Fruit fly (Drosophila melanogaster) whole organism, embryonic: ENCODE measurements around the gene Patr-1.

Source experiments
- Awh ChIP-seq: fragments of 200-800 bp; sonication (Bioruptor generic); IDR thresholded peaks from 2 replicates; pipeline ENCODE4, ENCODE4 v1.3.6; 2022; ENCODE audit warnings: missing biosample characterization, missing genetic modification characterization
- B-H2 ChIP-seq: fragments of 200-800 bp; sonication (Bioruptor generic); optimal IDR thresholded peaks from 2 replicates; lab custom pipeline; 2018; ENCODE audit warnings: missing biosample characterization, mild to moderate bottlenecking, missing genetic modification characterization
- CG10462 ChIP-seq: fragments of 200-800 bp; sonication (Bioruptor generic); optimal IDR thresholded peaks from 2 replicates; lab custom pipeline; 2016; ENCODE audit warnings: missing biosample characterization, missing genetic modification characterization
- CG11247 ChIP-seq: fragments of 200-800 bp; sonication (Bioruptor generic); IDR thresholded peaks from 2 replicates; pipeline ENCODE4 v1.3.6; 2022; ENCODE audit warnings: missing biosample characterization, missing genetic modification characterization
- CG11696 ChIP-seq: fragments of 200-800 bp; sonication (Bioruptor generic); IDR thresholded peaks from 2 replicates; pipeline ENCODE4 v1.3.6; 2022; ENCODE audit warnings: missing biosample characterization, missing genetic modification characterization
- CG12769 ChIP-seq: fragments of 200-800 bp; sonication (Bioruptor generic); optimal IDR thresholded peaks from 2 replicates; lab custom pipeline; 2019; ENCODE audit warnings: missing biosample characterization, mild to moderate bottlenecking, missing genetic modification characterization, moderate library complexity
- CG1529 ChIP-seq: fragments of 200-800 bp; sonication (Bioruptor generic); optimal IDR thresholded peaks from 3 replicates; lab custom pipeline; 2018; ENCODE audit warnings: missing biosample characterization, missing genetic modification characterization
- CG15479 ChIP-seq: fragments of 200-800 bp; sonication (Bioruptor generic); optimal IDR thresholded peaks from 3 replicates; lab custom pipeline; 2019; ENCODE audit warnings: missing biosample characterization, mild to moderate bottlenecking, missing genetic modification characterization, moderate library complexity
- CG2199 ChIP-seq: fragments of 200-800 bp; sonication (Bioruptor generic); IDR thresholded peaks from 3 replicates; pipeline ENCODE4 v1.3.6; 2022; ENCODE audit warnings: missing biosample characterization, missing genetic modification characterization
- CG32767 ChIP-seq: fragments of 200-800 bp; sonication (Bioruptor generic); IDR thresholded peaks from 2 replicates; pipeline ENCODE4 v1.3.6; 2022; ENCODE audit warnings: missing biosample characterization, missing genetic modification characterization
- CG6175 ChIP-seq: fragments of 200-800 bp; sonication (Bioruptor generic); IDR thresholded peaks from 3 replicates; pipeline ENCODE4 v1.3.6; 2022; ENCODE audit warnings: missing biosample characterization, missing genetic modification characterization
- CG6689 ChIP-seq: fragments of 200-800 bp; sonication (Bioruptor generic); IDR thresholded peaks from 2 replicates; pipeline ENCODE4 v1.3.6; 2022; ENCODE audit warnings: missing biosample characterization, missing genetic modification characterization
- CG6854 ChIP-seq: fragments of 200-800 bp; sonication (Bioruptor generic); optimal IDR thresholded peaks from 3 replicates; lab custom pipeline; 2017; ENCODE audit warnings: missing biosample characterization, mild to moderate bottlenecking, missing genetic modification characterization
- CG8281 ChIP-seq: fragments of 200-800 bp; sonication (Bioruptor generic); optimal IDR thresholded peaks from 2 replicates; lab custom pipeline; 2018; ENCODE audit warnings: missing biosample characterization, mild to moderate bottlenecking, missing genetic modification characterization, moderate library complexity
- CG8478 ChIP-seq: fragments of >200 bp; optimal IDR thresholded peaks from 2 replicates; lab custom pipeline; 2018
- CG9876 ChIP-seq: fragments of 200-800 bp; sonication (Bioruptor generic); optimal IDR thresholded peaks from 2 replicates; lab custom pipeline; 2016; ENCODE audit warnings: missing biosample characterization, missing genetic modification characterization
- CkIIα-i1 ChIP-seq: fragments of 200-800 bp; sonication (Bioruptor generic); IDR thresholded peaks from 2 replicates; pipeline ENCODE4 v1.3.6; 2022; ENCODE audit warnings: missing biosample characterization, missing genetic modification characterization
- Dip3 ChIP-seq: fragments of 200-800 bp; sonication (Bioruptor generic); optimal IDR thresholded peaks from 3 replicates; lab custom pipeline; 2016; ENCODE audit warnings: missing biosample characterization, missing genetic modification characterization
- Drgx ChIP-seq: fragments of 200-800 bp; sonication (Bioruptor generic); IDR thresholded peaks from 2 replicates; pipeline ENCODE4 v1.3.6; 2022; ENCODE audit warnings: missing biosample characterization, missing genetic modification characterization
- GATAe ChIP-seq: fragments of 200-800 bp; sonication (Bioruptor generic); conservative IDR thresholded peaks from 2 replicates; pipeline ENCODE4 v1.3.6; 2022; ENCODE audit warnings: missing biosample characterization, missing genetic modification characterization
- HmgD ChIP-seq: fragments of 200-800 bp; sonication (Bioruptor generic); optimal IDR thresholded peaks from 3 replicates; lab custom pipeline; 2016; ENCODE audit warnings: missing biosample characterization, missing genetic modification characterization
- Pdp1 ChIP-seq, 2 experiments: fragments of 200-800 bp; sonication (Bioruptor generic); optimal IDR thresholded peaks; 3 replicates each; lab custom pipeline; 2016; ENCODE audit warnings: missing biosample characterization in 2 of 2, missing genetic modification characterization in 2 of 2, mild to moderate bottlenecking in 1 of 2, moderate library complexity in 1 of 2
- Rfx ChIP-seq: fragments of 200-800 bp; sonication (Bioruptor generic); IDR thresholded peaks from 2 replicates; pipeline ENCODE4 v1.3.6; 2022; ENCODE audit warnings: missing biosample characterization, missing genetic modification characterization
- Sry-δ ChIP-seq: fragments of 200-800 bp; sonication (Bioruptor generic); optimal IDR thresholded peaks from 2 replicates; lab custom pipeline; 2016; ENCODE audit warnings: missing biosample characterization, missing genetic modification characterization
- Stat92E ChIP-seq, 3 experiments: fragments of >200 bp in 2 of 3; fragments of 200-800 bp in 1 of 3; sonication (Bioruptor generic) in 1 of 3; optimal IDR thresholded peaks; 2 replicates each; lab custom pipeline; 2017 to 2019; ENCODE audit warnings: missing biosample characterization in 3 of 3, missing genetic modification characterization in 3 of 3, mild to moderate bottlenecking in 1 of 3, moderate library complexity in 1 of 3
- chinmo ChIP-seq: fragments of 200-800 bp; sonication (Bioruptor generic); IDR thresholded peaks from 4 replicates; pipeline ENCODE4 v1.3.6; 2022; ENCODE audit warnings: missing biosample characterization, missing genetic modification characterization; ENCODE audit not compliant: partially characterized antibody
- corto ChIP-seq: fragments of 200-800 bp; sonication (Bioruptor generic); optimal IDR thresholded peaks from 2 replicates; lab custom pipeline; 2016; ENCODE audit warnings: missing biosample characterization, mild to moderate bottlenecking, missing genetic modification characterization, moderate library complexity
- crol ChIP-seq: fragments of 200-800 bp; sonication (Bioruptor generic); IDR thresholded peaks from 2 replicates; pipeline ENCODE4 v1.3.6; 2022; ENCODE audit warnings: missing biosample characterization, missing genetic modification characterization
- cwo ChIP-seq: fragments of 200-800 bp; sonication (Bioruptor generic); optimal IDR thresholded peaks from 3 replicates; lab custom pipeline; 2017; ENCODE audit warnings: missing biosample characterization, missing genetic modification characterization, mild to moderate bottlenecking, moderate library complexity, missing genetic modification reagents
- dmrt99B ChIP-seq: fragments of 200-800 bp; sonication (Bioruptor generic); optimal IDR thresholded peaks from 2 replicates; lab custom pipeline; 2018; ENCODE audit warnings: missing biosample characterization, mild to moderate bottlenecking, missing genetic modification characterization, moderate library complexity
- en ChIP-seq: fragments of 200-800 bp; sonication (Bioruptor generic); optimal IDR thresholded peaks from 2 replicates; lab custom pipeline; 2016; ENCODE audit warnings: missing biosample characterization, missing genetic modification characterization
- exex ChIP-seq: fragments of 200-800 bp; sonication (Bioruptor generic); optimal IDR thresholded peaks from 4 replicates; lab custom pipeline; 2018; ENCODE audit warnings: missing biosample characterization, mild to moderate bottlenecking, missing genetic modification characterization, moderate library complexity
- fd3F ChIP-seq: fragments of 200-800 bp; sonication (Bioruptor generic); optimal IDR thresholded peaks from 2 replicates; lab custom pipeline; 2018; ENCODE audit warnings: missing biosample characterization, mild to moderate bottlenecking, missing genetic modification characterization, moderate library complexity
- grn ChIP-seq: fragments of 200-800 bp; sonication (Bioruptor generic); optimal IDR thresholded peaks from 3 replicates; lab custom pipeline; 2017; ENCODE audit warnings: missing biosample characterization, missing genetic modification characterization
- gsb ChIP-seq: fragments of 200-800 bp; sonication (Bioruptor generic); IDR thresholded peaks from 2 replicates; pipeline ENCODE4 v1.3.6; 2022; ENCODE audit warnings: missing biosample characterization, missing genetic modification characterization
- hth ChIP-seq: fragments of >200 bp; optimal IDR thresholded peaks from 2 replicates; lab custom pipeline; 2017; ENCODE audit warnings: inconsistent platforms
- ken ChIP-seq: fragments of 200-800 bp; sonication (Bioruptor generic); IDR thresholded peaks from 3 replicates; pipeline ENCODE4 v1.3.6; 2022; ENCODE audit warnings: missing biosample characterization, missing genetic modification characterization
- kni ChIP-seq: fragments of 200-800 bp; sonication (Bioruptor generic); optimal IDR thresholded peaks from 3 replicates; lab custom pipeline; 2017; ENCODE audit warnings: mild to moderate bottlenecking, missing biosample characterization, missing genetic modification reagents, missing genetic modification characterization
- lbe ChIP-seq: fragments of 200-800 bp; sonication (Bioruptor generic); optimal IDR thresholded peaks from 2 replicates; lab custom pipeline; 2016; ENCODE audit warnings: missing biosample characterization, mild to moderate bottlenecking, missing genetic modification characterization
- mirr ChIP-seq: fragments of 200-800 bp; sonication (Bioruptor generic); optimal IDR thresholded peaks from 3 replicates; lab custom pipeline; 2018; ENCODE audit warnings: missing biosample characterization, mild to moderate bottlenecking, missing genetic modification characterization
- odd ChIP-seq: fragments of 200-800 bp; sonication (Bioruptor generic); optimal IDR thresholded peaks from 2 replicates; lab custom pipeline; 2017; ENCODE audit warnings: missing biosample characterization, mild to moderate bottlenecking, missing genetic modification characterization
- sens ChIP-seq: fragments of 200-800 bp; sonication (Bioruptor generic); peaks from one replicate; lab custom pipeline; 2016; ENCODE audit warnings: missing biosample characterization, missing genetic modification characterization
- sug ChIP-seq: fragments of 200-800 bp; optimal IDR thresholded peaks from 2 replicates; lab custom pipeline; 2019; ENCODE audit warnings: missing biosample characterization, mild to moderate bottlenecking, missing genetic modification characterization, moderate library complexity
- tin ChIP-seq: fragments of 200-800 bp; sonication (Bioruptor generic); optimal IDR thresholded peaks from 3 replicates; lab custom pipeline; 2016; ENCODE audit warnings: missing biosample characterization, missing genetic modification characterization
- tll ChIP-seq, 2 experiments: fragments of 200-800 bp in 1 of 2; fragments of >200 bp in 1 of 2; sonication (Bioruptor generic) in 1 of 2; optimal IDR thresholded peaks; 2 replicates each; lab custom pipeline; 2017 to 2019; ENCODE audit warnings: missing biosample characterization in 2 of 2, missing genetic modification characterization in 2 of 2, mild to moderate bottlenecking in 1 of 2, moderate library complexity in 1 of 2
- ttk ChIP-seq: fragments of 200-800 bp; sonication (Bioruptor generic); IDR thresholded peaks from 2 replicates; pipeline ENCODE4 v2.1.2; 2022; ENCODE audit warnings: missing biosample characterization, missing genetic modification characterization
- z ChIP-seq: fragments of 200-800 bp; sonication (Bioruptor generic); IDR thresholded peaks from 3 replicates; pipeline ENCODE4 v1.3.6; 2022; ENCODE audit warnings: missing biosample characterization, missing genetic modification characterization
- zen ChIP-seq: fragments of 200-800 bp; sonication (Bioruptor generic); optimal IDR thresholded peaks from 3 replicates; lab custom pipeline; 2018; ENCODE audit warnings: missing biosample characterization, mild to moderate bottlenecking, missing genetic modification characterization, moderate library complexity

Gene Patr-1

DNA sequence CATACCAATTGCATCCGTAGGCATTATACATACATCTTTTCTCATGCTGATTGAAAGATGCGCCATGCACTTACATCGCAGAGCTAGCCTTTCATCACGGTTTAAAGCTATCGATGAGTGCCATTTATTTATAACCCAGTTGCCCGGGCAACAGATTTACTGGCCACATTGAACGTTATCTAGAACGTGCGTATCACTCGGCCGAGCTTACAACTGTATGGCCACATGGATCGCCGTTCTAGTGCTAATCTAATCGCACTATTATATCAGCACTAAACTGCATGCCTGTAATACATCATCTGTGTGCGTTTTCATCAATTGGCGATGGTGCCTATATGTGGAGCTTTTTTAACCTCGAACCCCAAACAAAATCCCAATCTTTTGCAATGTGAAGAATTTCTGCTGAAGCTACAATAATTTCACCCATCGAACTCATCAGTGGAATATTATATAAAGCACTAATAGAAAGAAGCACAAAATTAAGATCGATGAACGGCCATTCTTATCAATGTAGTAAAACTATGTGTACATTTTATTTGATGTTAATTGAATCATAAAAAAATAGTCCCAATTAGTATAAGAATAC lies 17.5 kb downstream of the Patr-1 start (continued):
- TF ChIP-seq GATAe (GFP tag; lab: Robert Waterston, UW) (peak; percentile 71), Sry-δ (GFP tag; lab: Kevin White, UChicago) (no peak), Pdp1 (GFP tag; optimal IDR thresholded peaks at IDR 0.05; lab: Kevin White, UChicago) (peak in 1 of 2 experiments; percentile 58), dmrt99B (tag; lab: Kevin White, UChicago) (no peak), sens (GFP tag; lab: Kevin White, UChicago) (no peak), gsb (GFP tag; lab: Robert Waterston, UW) (no peak), tin (no peak), Awh (GFP tag; lab: Robert Waterston, UW) (no peak), CG6175 (GFP tag; lab: Robert Waterston, UW) (no peak), mirr (GFP tag; lab: Kevin White, UChicago) (peak; percentile 31), cwo (GFP tag; lab: Kevin White, UChicago) (peak; percentile 45), z (no peak), grn (peak; percentile 15), exex (tag; lab: Kevin White, UChicago) (peak; percentile 49), sug (tag; lab: Kevin White, UChicago) (peak; percentile 65), HmgD (GFP tag; lab: Kevin White, UChicago) (no peak)
- TF ChIP-seq, all 482 proteins: peak for 9

dm6 chr3R:17061736-17062371 lies 18.5 kb downstream of the Patr-1 start:
- TF ChIP-seq tll (GFP tag; optimal IDR thresholded peaks at IDR 0.05; lab: Kevin White, UChicago) (peak in 1 of 2 experiments; percentile 6), crol (GFP tag; lab: Robert Waterston, UW) (peak; percentile 33; the same call in 1 of the 2 replicates), zen (peak; percentile 89), lbe (GFP tag; lab: Kevin White, UChicago) (peak; percentile 12), chinmo (GFP tag; lab: Robert Waterston, UW) (0 out of 4 replicates have a peak, but pooled peaks have one; percentile 15), CG1529 (GFP tag; lab: Kevin White, UChicago) (no peak), corto (GFP tag; lab: Kevin White, UChicago) (peak; percentile 64), Drgx (0 out of 2 replicates have a peak, but pooled peaks have one; percentile 13), CG15479 (GFP tag; lab: Kevin White, UChicago) (peak; percentile 23), CG6689 (GFP tag; lab: Robert Waterston, UW) (no peak), ttk (GFP tag; lab: Robert Waterston, UW) (0 out of 2 replicates have a peak, but pooled peaks have one; percentile 5), B-H2 (GFP tag; lab: Kevin White, UChicago) (no peak), kni (GFP tag; lab: Kevin White, UChicago) (peak; percentile 53), ken (GFP tag; lab: Robert Waterston, UW) (peak; percentile 51; the same call in 1 of the 3 replicates), sens (GFP tag; lab: Kevin White, UChicago) (peak; percentile 38), Stat92E (GFP tag; optimal IDR thresholded peaks at IDR 0.05; lab: Kevin White, UChicago) (peak in 1 of 3 experiments; percentile 80), CG8478 (lab: Kevin White, UChicago) (peak; percentile 14), Awh (GFP tag; lab: Robert Waterston, UW) (no peak), CG11247 (GFP tag; lab: Robert Waterston, UW) (no peak)

DNA sequence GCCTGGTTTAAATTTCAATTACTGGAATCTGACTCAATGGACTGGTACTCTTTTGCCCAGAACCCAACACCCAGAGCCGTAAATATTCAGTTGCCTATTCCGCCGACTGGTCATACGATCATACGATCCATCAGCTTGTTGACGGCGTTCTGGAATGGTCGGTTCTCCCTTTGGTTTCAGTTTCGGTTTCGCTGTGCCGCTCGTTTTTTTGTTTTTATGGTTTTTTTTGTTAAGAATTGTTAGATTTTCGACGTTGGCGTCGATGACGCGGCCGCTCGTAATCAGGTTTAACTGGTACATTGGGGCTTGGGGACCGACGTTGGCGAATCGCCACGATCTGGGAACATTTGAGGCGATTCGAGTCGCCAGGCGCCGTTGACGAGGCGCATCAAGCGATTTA lies 19.3 kb downstream of the Patr-1 start:
- TF ChIP-seq odd (no peak), CG8281 (tag; lab: Kevin White, UChicago) (no peak), CG11696 (GFP tag; lab: Robert Waterston, UW) (no peak), Dip3 (no peak), CG6854 (GFP tag; lab: Kevin White, UChicago) (no peak), CG9876 (GFP tag; lab: Kevin White, UChicago) (no peak), CG2199 (GFP tag; lab: Robert Waterston, UW) (0 out of 3 replicates have a peak, but pooled peaks have one; percentile 12), CG12769 (no peak), en (no peak), CG32767 (GFP tag; lab: Robert Waterston, UW) (no peak), fd3F (no peak), hth (lab: Kevin White, UChicago) (no peak), CkIIα-i1 (GFP tag; lab: Robert Waterston, UW) (no peak), Rfx (GFP tag; lab: Robert Waterston, UW) (0 out of 2 replicates have a peak, but pooled peaks have one; percentile 4), CG10462 (GFP tag; lab: Kevin White, UChicago) (no peak)
